Worm (Caenorhabditis elegans) whole organism, L4/young adult: ENCODE data around the gene mrpl-40.

Source experiments
- W03F9.2 ChIP-seq: fragments of 150-350 bp; optimal IDR thresholded peaks from 2 replicates; lab custom pipeline; 2014; ENCODE audit warnings: missing biosample characterization, missing genetic modification characterization
- dao-5 ChIP-seq: sonication (generic microtip); optimal IDR thresholded peaks from 2 replicates; lab custom pipeline; 2016; ENCODE audit warnings: missing genotype, missing genetic modification characterization, moderate library complexity, missing compliant biosample characterization

DNA sequence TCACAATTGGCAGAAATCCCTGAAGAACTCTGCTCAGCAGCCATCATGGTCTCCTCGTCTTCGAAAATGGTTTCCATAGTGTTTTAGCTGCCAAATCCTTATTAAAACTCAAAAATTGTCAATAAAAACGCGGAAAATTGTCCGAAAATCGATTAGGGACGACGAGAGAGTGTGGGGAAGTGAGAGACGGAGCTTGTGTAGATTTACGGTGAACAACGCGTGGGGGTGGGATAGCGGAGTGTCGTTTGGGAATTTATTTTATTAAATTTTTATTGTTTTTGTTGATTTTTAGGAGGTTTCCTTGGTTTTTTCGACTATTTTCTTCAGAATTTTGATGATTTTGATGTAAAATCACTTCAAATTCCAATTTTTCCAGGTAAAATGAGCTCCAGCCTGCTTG is at the start of gene mrpl-40, which contains the start of gene F54C4.4:
- TF ChIP-seq W03F9.2 (tag; lab: Kevin White, UChicago) (no peak), dao-5 (no peak)
